Worm (Caenorhabditis elegans): Measurements from ENCODE around the gene C35A5.11.

- TF ChIP-seq ztf-29 (GFP tag; IDR thresholded peaks at IDR 0.05) (no peak), flt-1 (GFP tag; IDR thresholded peaks at IDR 0.05) (no peak), med-1 (GFP tag; optimal IDR thresholded peaks at IDR 0.05; ENCODE audit: insufficient read depth) (no peak)
Observed at ce11 chrV:10483995-10484394, 18.9 kb downstream of the C35A5.11 start.

Measured in whole organism, midembryonic.